Worm (Caenorhabditis elegans) whole organism, late embryonic: ENCODE results near the gene gly-12.

Experiments
- C38D4.7 ChIP-seq: fragments of 200-800 bp; sonication (Bioruptor generic); optimal IDR thresholded peaks from 2 replicates; lab custom pipeline; 2018; ENCODE audit warnings: mild to moderate bottlenecking, missing genetic modification characterization, moderate library complexity, missing compliant biosample characterization
- ceh-22 ChIP-seq: sonication (generic microtip); optimal IDR thresholded peaks from 2 replicates; lab custom pipeline; 2017; ENCODE audit warnings: missing biosample characterization, missing genetic modification characterization
- elt-2 ChIP-seq: sonication (generic microtip); optimal IDR thresholded peaks from 2 replicates; lab custom pipeline; 2016; ENCODE audit warnings: missing genetic modification reagents, missing genetic modification characterization, missing compliant biosample characterization
- ets-4 ChIP-seq: sonication (generic microtip); optimal IDR thresholded peaks from 2 replicates; lab custom pipeline; 2016; ENCODE audit warnings: missing genetic modification characterization, missing compliant biosample characterization
- hlh-8 ChIP-seq: sonication (generic microtip); optimal IDR thresholded peaks from 2 replicates; lab custom pipeline; 2016; ENCODE audit warnings: missing genotype, missing genetic modification characterization, missing compliant biosample characterization
- odd-2 ChIP-seq: sonication (generic microtip); optimal IDR thresholded peaks from 2 replicates; lab custom pipeline; 2017; ENCODE audit warnings: antibody characterized with exemption, mild to moderate bottlenecking, missing genetic modification characterization, missing compliant biosample characterization

- no peak for TF ChIP-seq ets-4 (tag; lab: Kevin White, UChicago)
- TF ChIP-seq odd-2 (tag; lab: Kevin White, UChicago), result no peak
- TF ChIP-seq ceh-22 (tag; lab: Kevin White, UChicago), result no peak
- TF ChIP-seq C38D4.7, result no peak
- no peak for TF ChIP-seq hlh-8
- no peak for TF ChIP-seq elt-2 (tag; lab: Kevin White, UChicago)
Observed at ce11 chrX:7491521-7491920, 5.9 kb downstream of the gly-12 start.
